Fruit fly (Drosophila melanogaster): ENCODE results near the gene Gem3.

The Gem3 gene

dm6 chr3L:10463051-10463866 lies at the start of gene Gem3, which contains the start of gene CG32061:
TSS of gene Gem3 (minus strand) at chr3L:10463101.
TSS of gene CG32061 (plus strand) at chr3L:10463816.
- TF ChIP-seq usp (GFP tag; optimal IDR thresholded peaks at IDR 0.05): no peak
- no peak for TF ChIP-seq sage (GFP tag; optimal IDR thresholded peaks at IDR 0.05)
- peak; percentile 79 for TF ChIP-seq Myc (optimal IDR thresholded peaks at IDR 0.05)

- no peak for TF ChIP-seq fru (GFP tag; optimal IDR thresholded peaks at IDR 0.05)
- TF ChIP-seq h (GFP tag; optimal IDR thresholded peaks at IDR 0.05): no peak
- no peak for TF ChIP-seq HLH106 (tag; optimal IDR thresholded peaks at IDR 0.05)
- no peak for TF ChIP-seq Sp1 (GFP tag; optimal IDR thresholded peaks at IDR 0.05)
- no peak for TF ChIP-seq CG9705 (GFP tag; optimal IDR thresholded peaks at IDR 0.05)
- no peak for TF ChIP-seq Dif (GFP tag; optimal IDR thresholded peaks at IDR 0.05; ENCODE audit: partially characterized antibody)
- TF ChIP-seq foxo (GFP tag; optimal IDR thresholded peaks at IDR 0.05): no peak
- no peak for TF ChIP-seq Mio (GFP tag; optimal IDR thresholded peaks at IDR 0.05)
- TF ChIP-seq Abd-B (GFP tag; optimal IDR thresholded peaks at IDR 0.05): no peak
- no peak for TF ChIP-seq Rel (GFP tag; optimal IDR thresholded peaks at IDR 0.05)
- TF ChIP-seq Rel (tag; optimal IDR thresholded peaks at IDR 0.05): no peak
- TF ChIP-seq Myc (optimal IDR thresholded peaks at IDR 0.05): no peak
- no peak for TF ChIP-seq usp (GFP tag; optimal IDR thresholded peaks at IDR 0.05)
- no peak for TF ChIP-seq tai (GFP tag; optimal IDR thresholded peaks at IDR 0.05)
- no peak for TF ChIP-seq dmrt93B (GFP tag; optimal IDR thresholded peaks at IDR 0.05)
- TF ChIP-seq sage (GFP tag; optimal IDR thresholded peaks at IDR 0.05): no peak
- TF ChIP-seq br (GFP tag; optimal IDR thresholded peaks at IDR 0.05): no peak
Measured at dm6 chr3L:10507971-10508370, 45.1 kb upstream of the Gem3 start.

dm6 chr3L:10504607-10505006 lies 41.7 kb upstream of the Gem3 start:
- TF ChIP-seq GATAd (GFP tag; optimal IDR thresholded peaks at IDR 0.05) (no peak), Rel (GFP tag; optimal IDR thresholded peaks at IDR 0.05) (no peak), Rel (tag; optimal IDR thresholded peaks at IDR 0.05) (no peak), dmrt93B (GFP tag; optimal IDR thresholded peaks at IDR 0.05) (no peak), CG32264 (GFP tag; optimal IDR thresholded peaks at IDR 0.05) (no peak), woc (GFP tag; optimal IDR thresholded peaks at IDR 0.05) (no peak), lola (GFP tag; optimal IDR thresholded peaks at IDR 0.05) (no peak), sv (GFP tag; optimal IDR thresholded peaks at IDR 0.05) (no peak), ey (GFP tag; optimal IDR thresholded peaks at IDR 0.05) (no peak), CG9705 (GFP tag; optimal IDR thresholded peaks at IDR 0.05) (no peak), usp (GFP tag; optimal IDR thresholded peaks at IDR 0.05) (no peak), pan (optimal IDR thresholded peaks at IDR 0.05) (no peak), OdsH (GFP tag; optimal IDR thresholded peaks at IDR 0.05) (no peak), psq (GFP tag; optimal IDR thresholded peaks at IDR 0.05) (no peak)

dm6 chr3L:10495882-10496654 lies 33.2 kb upstream of the Gem3 start:
- TF ChIP-seq Rel (GFP tag; optimal IDR thresholded peaks at IDR 0.05) (no peak), Rel (tag; optimal IDR thresholded peaks at IDR 0.05) (no peak), dmrt93B (GFP tag; optimal IDR thresholded peaks at IDR 0.05) (no peak), Hr83 (GFP tag; optimal IDR thresholded peaks at IDR 0.05; ENCODE audit: poor library complexity, severe bottlenecking) (no peak), Sp1 (GFP tag; optimal IDR thresholded peaks at IDR 0.05) (no peak), Dif (GFP tag; optimal IDR thresholded peaks at IDR 0.05; ENCODE audit: partially characterized antibody) (no peak), CG32264 (GFP tag; optimal IDR thresholded peaks at IDR 0.05) (no peak), fru (GFP tag; optimal IDR thresholded peaks at IDR 0.05) (no peak), sage (GFP tag; optimal IDR thresholded peaks at IDR 0.05) (no peak), dsf (GFP tag; optimal IDR thresholded peaks at IDR 0.05; ENCODE audit: borderline replicate concordance) (no peak), Mio (GFP tag; optimal IDR thresholded peaks at IDR 0.05) (no peak), CG9705 (GFP tag; optimal IDR thresholded peaks at IDR 0.05) (no peak), OdsH (GFP tag; optimal IDR thresholded peaks at IDR 0.05) (no peak), Dfd (GFP tag; optimal IDR thresholded peaks at IDR 0.05) (no peak), Hnf4 (GFP tag; optimal IDR thresholded peaks at IDR 0.05) (no peak), N (GFP tag; optimal IDR thresholded peaks at IDR 0.05) (no peak)
